Worm (Caenorhabditis elegans) whole organism, L1 larva: ENCODE results near the gene sam-10.

Experiments
- C16A3.4 ChIP-seq: fragments of 150-350 bp; optimal IDR thresholded peaks from 2 replicates; lab custom pipeline; 2014; ENCODE audit warnings: missing biosample characterization, missing genetic modification characterization
- Y116A8C.19 ChIP-seq: sonication (generic microtip); optimal IDR thresholded peaks from 2 replicates; lab custom pipeline; 2016; ENCODE audit warnings: missing compliant biosample characterization, missing genetic modification characterization, borderline replicate concordance
- ama-1 ChIP-seq: fragments of 150-350 bp; optimal IDR thresholded peaks from 2 replicates; lab custom pipeline; 2014
- ceh-63 ChIP-seq: fragments of 200-800 bp; sonication (Bioruptor generic); optimal IDR thresholded peaks from 2 replicates; lab custom pipeline; 2018; ENCODE audit warnings: mild to moderate bottlenecking, missing genetic modification characterization, missing compliant biosample characterization
- ceh-82 ChIP-seq, 3 experiments: fragments of 150-350 bp in 1 of 3; sonication (generic microtip) in 2 of 3; optimal IDR thresholded peaks; 2 replicates each; lab custom pipeline; 2014 to 2017; ENCODE audit warnings: missing biosample characterization in 3 of 3, missing genetic modification characterization in 3 of 3
- ceh-90 ChIP-seq: sonication (generic microtip); optimal IDR thresholded peaks from 2 replicates; lab custom pipeline; 2016; ENCODE audit warnings: missing genetic modification characterization, missing compliant biosample characterization
- ces-1 ChIP-seq: fragments of 150-350 bp; optimal IDR thresholded peaks from 2 replicates; lab custom pipeline; 2014; ENCODE audit warnings: missing biosample characterization, missing genetic modification reagents, missing genetic modification characterization
- efl-1 ChIP-seq, 4 experiments: fragments of 150-350 bp; optimal IDR thresholded peaks in 3 of 4; peaks in 1 of 4; 1 replicate in 1 of 4; 2 replicates in 3 of 4; lab custom pipeline; 2014; ENCODE audit warnings: missing biosample characterization in 2 of 4, missing genetic modification characterization in 2 of 4, missing genetic modification reagents in 2 of 4
- egl-13 ChIP-seq: sonication (generic microtip); optimal IDR thresholded peaks from 2 replicates; lab custom pipeline; 2016; ENCODE audit warnings: missing genotype, missing genetic modification reagents, missing genetic modification characterization, missing compliant biosample characterization
- elt-3 ChIP-seq, 6 experiments: fragments of 150-350 bp in 1 of 6; sonication (generic microtip); optimal IDR thresholded peaks; 2 replicates each; lab custom pipeline; 2017 to 2018; ENCODE audit warnings: missing biosample characterization in 6 of 6, missing genetic modification characterization in 6 of 6, inconsistent platforms in 1 of 6
- ets-5 ChIP-seq: fragments of 200-800 bp; sonication (Bioruptor generic); IDR thresholded peaks from 2 replicates; pipeline ENCODE4 v1.3.6; 2022; ENCODE audit warnings: missing genetic modification characterization, missing compliant biosample characterization
- fkh-4 ChIP-seq: sonication (generic microtip); optimal IDR thresholded peaks from 2 replicates; lab custom pipeline; 2016; ENCODE audit warnings: missing compliant biosample characterization, missing genetic modification characterization, borderline replicate concordance
- fkh-8 ChIP-seq: sonication (generic microtip); optimal IDR thresholded peaks from 2 replicates; lab custom pipeline; 2016; ENCODE audit warnings: mild to moderate bottlenecking, missing genetic modification characterization, missing compliant biosample characterization
- fos-1 ChIP-seq: fragments of 150-350 bp; optimal IDR thresholded peaks from 2 replicates; lab custom pipeline; 2014; ENCODE audit warnings: missing biosample characterization, missing genetic modification characterization
- hlh-17 ChIP-seq: fragments of 200-800 bp; sonication (Bioruptor generic); optimal IDR thresholded peaks from 2 replicates; lab custom pipeline; 2018; ENCODE audit warnings: missing genetic modification characterization, mild to moderate bottlenecking, missing compliant biosample characterization, moderate library complexity, borderline replicate concordance
- hlh-4 ChIP-seq: sonication (generic microtip); optimal IDR thresholded peaks from 2 replicates; lab custom pipeline; 2016; ENCODE audit warnings: mild to moderate bottlenecking, missing genetic modification characterization, missing compliant biosample characterization
- irx-1 ChIP-seq: sonication (generic microtip); optimal IDR thresholded peaks from 2 replicates; lab custom pipeline; 2016; ENCODE audit warnings: missing genetic modification characterization, missing compliant biosample characterization
- isw-1 ChIP-seq: fragments of 200-800 bp; sonication (Bioruptor generic); IDR thresholded peaks from 2 replicates; pipeline ENCODE4 v1.3.6; 2022; ENCODE audit warnings: missing genetic modification characterization, missing compliant biosample characterization
- jun-1 ChIP-seq: fragments of 150-350 bp; optimal IDR thresholded peaks from 2 replicates; lab custom pipeline; 2014; ENCODE audit warnings: missing biosample characterization, missing genetic modification reagents, missing genetic modification characterization
- lin-14 ChIP-seq: fragments of 200-800 bp; sonication (Bioruptor generic); optimal IDR thresholded peaks from 2 replicates; lab custom pipeline; 2018; ENCODE audit warnings: mild to moderate bottlenecking, missing genetic modification characterization, moderate library complexity, missing compliant biosample characterization
- lin-15B ChIP-seq: fragments of 150-350 bp; sonication (generic microtip); optimal IDR thresholded peaks from 3 replicates; lab custom pipeline; 2014; ENCODE audit warnings: missing biosample characterization, missing genetic modification characterization
- lin-35 ChIP-seq, 2 experiments: fragments of 150-350 bp; optimal IDR thresholded peaks; 2 replicates each; lab custom pipeline; 2014; ENCODE audit warnings: missing biosample characterization in 2 of 2, missing genetic modification characterization in 2 of 2, missing genetic modification reagents in 2 of 2
- lin-39 ChIP-seq: fragments of 150-350 bp; optimal IDR thresholded peaks from 2 replicates; lab custom pipeline; 2014; ENCODE audit warnings: missing biosample characterization, missing genetic modification reagents, missing genetic modification characterization
- lir-3 ChIP-seq: sonication (generic microtip); optimal IDR thresholded peaks from 2 replicates; lab custom pipeline; 2016; ENCODE audit warnings: mild to moderate bottlenecking, missing genetic modification characterization, moderate library complexity, missing compliant biosample characterization; ENCODE audit not compliant: poor library complexity
- lsy-2 ChIP-seq, 2 experiments: fragments of 150-350 bp; optimal IDR thresholded peaks; 2 replicates each; lab custom pipeline; 2014; ENCODE audit warnings: missing biosample characterization in 2 of 2, missing genetic modification characterization in 2 of 2
- mab-9 ChIP-seq: fragments of 200-800 bp; sonication (Bioruptor generic); IDR thresholded peaks from 2 replicates; pipeline ENCODE4 v1.3.6; 2022; ENCODE audit warnings: missing genetic modification reagents, missing genetic modification characterization, missing compliant biosample characterization
- mef-2 ChIP-seq: fragments of 150-350 bp; optimal IDR thresholded peaks from 2 replicates; lab custom pipeline; 2014; ENCODE audit warnings: missing biosample characterization, missing genetic modification characterization
- mep-1 ChIP-seq: fragments of 150-350 bp; optimal IDR thresholded peaks from 2 replicates; lab custom pipeline; 2014; ENCODE audit warnings: missing biosample characterization, missing genetic modification characterization
- nhr-11 ChIP-seq: fragments of 150-350 bp; optimal IDR thresholded peaks from 2 replicates; lab custom pipeline; 2014; ENCODE audit warnings: missing biosample characterization, missing genetic modification characterization
- nhr-12 ChIP-seq: sonication (generic microtip); optimal IDR thresholded peaks from 2 replicates; lab custom pipeline; 2017; ENCODE audit warnings: missing biosample characterization, missing genetic modification characterization
- nhr-20 ChIP-seq: sonication (generic microtip); optimal IDR thresholded peaks from 2 replicates; lab custom pipeline; 2016; ENCODE audit warnings: mild to moderate bottlenecking, missing genetic modification characterization, missing compliant biosample characterization
- nhr-76 ChIP-seq: sonication (generic microtip); optimal IDR thresholded peaks from 2 replicates; lab custom pipeline; 2017; ENCODE audit warnings: missing biosample characterization, missing genetic modification characterization
- nhr-77 ChIP-seq: fragments of 150-350 bp; optimal IDR thresholded peaks from 2 replicates; lab custom pipeline; 2014; ENCODE audit warnings: missing biosample characterization, missing genetic modification characterization
- nhr-90 ChIP-seq: sonication (generic microtip); optimal IDR thresholded peaks from 2 replicates; lab custom pipeline; 2016; ENCODE audit warnings: mild to moderate bottlenecking, missing genetic modification characterization, missing compliant biosample characterization; ENCODE audit not compliant: poor library complexity
- pax-3 ChIP-seq: fragments of 200-800 bp; sonication (Bioruptor generic); optimal IDR thresholded peaks from 2 replicates; lab custom pipeline; 2018; ENCODE audit warnings: mild to moderate bottlenecking, missing genetic modification characterization, moderate library complexity, missing compliant biosample characterization
- skn-1 ChIP-seq: fragments of 150-350 bp; optimal IDR thresholded peaks from 2 replicates; lab custom pipeline; 2014; ENCODE audit warnings: missing biosample characterization, missing genetic modification characterization
- snpc-4 ChIP-seq: fragments of 150-350 bp; optimal IDR thresholded peaks from 2 replicates; lab custom pipeline; 2014; ENCODE audit warnings: missing biosample characterization, missing genetic modification characterization
- tbx-2 ChIP-seq: sonication (generic microtip); optimal IDR thresholded peaks from 2 replicates; lab custom pipeline; 2016; ENCODE audit warnings: missing genetic modification characterization, missing compliant biosample characterization
- tlp-1 ChIP-seq: fragments of 150-350 bp; optimal IDR thresholded peaks from 2 replicates; lab custom pipeline; 2014; ENCODE audit warnings: missing biosample characterization, missing genetic modification characterization
- unc-130 ChIP-seq: fragments of 150-350 bp; optimal IDR thresholded peaks from 2 replicates; lab custom pipeline; 2017; ENCODE audit warnings: missing biosample characterization, missing genetic modification characterization, inconsistent platforms
- unc-62 ChIP-seq: fragments of 150-350 bp; optimal IDR thresholded peaks from 2 replicates; lab custom pipeline; 2014; ENCODE audit warnings: missing biosample characterization, missing genetic modification reagents, missing genetic modification characterization
- unc-98 ChIP-seq: fragments of 200-800 bp; sonication (Bioruptor generic); IDR thresholded peaks from 2 replicates; pipeline ENCODE4 v1.3.6; 2022; ENCODE audit warnings: missing genetic modification characterization, missing compliant biosample characterization
- vab-15 ChIP-seq: sonication (generic microtip); optimal IDR thresholded peaks from 2 replicates; lab custom pipeline; 2017; ENCODE audit warnings: missing genotype, mild to moderate bottlenecking, missing genetic modification characterization, missing compliant biosample characterization
- zip-4 ChIP-seq: fragments of 200-800 bp; sonication (Bioruptor generic); optimal IDR thresholded peaks from 2 replicates; lab custom pipeline; 2018; ENCODE audit warnings: mild to moderate bottlenecking, missing genetic modification characterization, moderate library complexity, missing compliant biosample characterization

Gene sam-10

ce11 chrII:13369231-13369630 is 38.9 kb upstream of the sam-10 start, which contains the start of gene Y48C3A.20 (continued):
- TF ChIP-seq elt-3 (tag; optimal IDR thresholded peaks at IDR 0.05; lab: Kevin White, UChicago) (peak in 2 of 6 experiments; percentile 59 to 61), nhr-76 (tag; lab: Kevin White, UChicago) (no peak), ceh-90 (tag; lab: Kevin White, UChicago) (no peak), unc-130 (peak; percentile 77), mep-1 (tag; lab: Kevin White, UChicago) (peak; percentile 97), lir-3 (tag; lab: Kevin White, UChicago) (no peak), nhr-12 (tag; lab: Kevin White, UChicago) (no peak), tlp-1 (tag; lab: Kevin White, UChicago) (no peak), lin-15B (tag; lab: Kevin White, UChicago) (peak; percentile 49), tbx-2 (tag; lab: Kevin White, UChicago) (peak; percentile 79), unc-62 (GFP tag; lab: Kevin White, UChicago) (no peak), mab-9 (no peak), skn-1 (tag; lab: Kevin White, UChicago) (peak; percentile 77), ets-5 (GFP tag; lab: Robert Waterston, UW) (no peak), nhr-77 (tag; lab: Kevin White, UChicago) (no peak), fkh-8 (tag; lab: Kevin White, UChicago) (peak; percentile 64), fos-1 (tag; lab: Kevin White, UChicago) (peak; percentile 73), nhr-90 (tag; lab: Kevin White, UChicago) (peak; percentile 74), pax-3 (tag; lab: Kevin White, UChicago) (peak; percentile 51), vab-15 (tag; lab: Kevin White, UChicago) (no peak), lin-39 (tag; lab: Kevin White, UChicago) (peak; percentile 43), Y116A8C.19 (tag; lab: Kevin White, UChicago) (no peak), fkh-4 (tag; lab: Kevin White, UChicago) (no peak), ama-1 (lab: Kevin White, UChicago) (no peak), efl-1 (optimal IDR thresholded peaks at IDR 0.05; lab: Kevin White, UChicago) (peak; percentile 83 to 86), efl-1 (GFP tag; optimal IDR thresholded peaks at IDR 0.05 in 1 of 2; lab: Kevin White, UChicago) (peak; percentile 84 to 98), unc-98 (no peak), lin-14 (no peak), nhr-20 (tag; lab: Kevin White, UChicago) (no peak), irx-1 (tag; lab: Kevin White, UChicago) (peak; percentile 67), jun-1 (tag; lab: Kevin White, UChicago) (no peak), C16A3.4 (tag; lab: Kevin White, UChicago) (peak; percentile 66), zip-4 (GFP tag; lab: Kevin White, UChicago) (no peak), lsy-2 (tag; optimal IDR thresholded peaks at IDR 0.05; lab: Kevin White, UChicago) (peak; percentile 83 to 85), ces-1 (no peak), mef-2 (tag; lab: Kevin White, UChicago) (no peak), isw-1 (peak; percentile 67), egl-13 (tag; lab: Kevin White, UChicago) (peak; percentile 62), lin-35 (GFP tag; optimal IDR thresholded peaks at IDR 0.05; lab: Kevin White, UChicago) (peak; percentile 85 to 86)

- TF ChIP-seq ceh-82 (tag; optimal IDR thresholded peaks at IDR 0.05; lab: Kevin White, UChicago) (no peak), egl-13 (tag; lab: Kevin White, UChicago) (no peak), hlh-4 (tag; lab: Kevin White, UChicago) (no peak), nhr-11 (no peak), hlh-17 (GFP tag; lab: Kevin White, UChicago) (no peak), vab-15 (tag; lab: Kevin White, UChicago) (no peak), snpc-4 (tag; lab: Kevin White, UChicago) (no peak), ceh-63 (no peak), ets-5 (GFP tag; lab: Robert Waterston, UW) (no peak)
Observed at ce11 chrII:13367784-13368183, 37.5 kb upstream of the sam-10 start.
